Fruit fly (Drosophila melanogaster) whole organism, embryonic: ENCODE measurements around the gene MCU.

Experiments used
- Atf3 ChIP-seq: fragments of 200-800 bp; sonication (Bioruptor generic); optimal IDR thresholded peaks from 3 replicates; lab custom pipeline; 2016; ENCODE audit warnings: missing biosample characterization, missing genetic modification characterization
- Awh ChIP-seq: fragments of 200-800 bp; sonication (Bioruptor generic); IDR thresholded peaks from 2 replicates; pipeline ENCODE4, ENCODE4 v1.3.6; 2022; ENCODE audit warnings: missing biosample characterization, missing genetic modification characterization
- CG10565 ChIP-seq: fragments of 200-800 bp; sonication (Bioruptor generic); optimal IDR thresholded peaks from 3 replicates; lab custom pipeline; 2016; ENCODE audit warnings: missing biosample characterization, mild to moderate bottlenecking, missing genetic modification characterization
- CG12299 ChIP-seq: fragments of 200-800 bp; sonication (Bioruptor generic); optimal IDR thresholded peaks from 2 replicates; lab custom pipeline; 2018; ENCODE audit warnings: missing biosample characterization, mild to moderate bottlenecking, missing genetic modification characterization
- CG13894 ChIP-seq: fragments of 200-800 bp; sonication (Bioruptor generic); optimal IDR thresholded peaks from 3 replicates; lab custom pipeline; 2018; ENCODE audit warnings: missing biosample characterization, mild to moderate bottlenecking, missing genetic modification characterization, moderate library complexity
- CG15696 ChIP-seq: fragments of 200-800 bp; sonication (Bioruptor generic); optimal IDR thresholded peaks from 2 replicates; lab custom pipeline; 2019; ENCODE audit warnings: missing biosample characterization, mild to moderate bottlenecking, missing genetic modification characterization, moderate library complexity
- CG2712 ChIP-seq: fragments of 200-800 bp; optimal IDR thresholded peaks from 3 replicates; lab custom pipeline; 2019; ENCODE audit warnings: missing biosample characterization, mild to moderate bottlenecking, missing genetic modification characterization, moderate library complexity
- CG32767 ChIP-seq: fragments of 200-800 bp; sonication (Bioruptor generic); IDR thresholded peaks from 2 replicates; pipeline ENCODE4 v1.3.6; 2022; ENCODE audit warnings: missing biosample characterization, missing genetic modification characterization
- CG32772 ChIP-seq: fragments of 200-800 bp; sonication (Bioruptor generic); IDR thresholded peaks from 2 replicates; pipeline ENCODE4 v1.3.6; 2022; ENCODE audit warnings: missing biosample characterization, missing genetic modification characterization
- CG3838 ChIP-seq: fragments of 200-800 bp; sonication (Bioruptor generic); optimal IDR thresholded peaks from 3 replicates; lab custom pipeline; 2016; ENCODE audit warnings: missing biosample characterization, missing genetic modification characterization
- CG4820 ChIP-seq: fragments of 200-800 bp; sonication (Bioruptor generic); optimal IDR thresholded peaks from 3 replicates; lab custom pipeline; 2016; ENCODE audit warnings: missing biosample characterization, missing genetic modification characterization
- CG6854 ChIP-seq: fragments of 200-800 bp; sonication (Bioruptor generic); optimal IDR thresholded peaks from 3 replicates; lab custom pipeline; 2017; ENCODE audit warnings: missing biosample characterization, mild to moderate bottlenecking, missing genetic modification characterization
- CG8281 ChIP-seq: fragments of 200-800 bp; sonication (Bioruptor generic); optimal IDR thresholded peaks from 2 replicates; lab custom pipeline; 2018; ENCODE audit warnings: missing biosample characterization, mild to moderate bottlenecking, missing genetic modification characterization, moderate library complexity
- CG8478 ChIP-seq: fragments of >200 bp; optimal IDR thresholded peaks from 2 replicates; lab custom pipeline; 2018
- D ChIP-seq, 2 experiments: fragments of 200-800 bp in 1 of 2; fragments of >200 bp in 1 of 2; sonication (Bioruptor generic) in 1 of 2; optimal IDR thresholded peaks; 2 replicates in 1 of 2; 3 replicates in 1 of 2; lab custom pipeline; 2017; ENCODE audit warnings: mild to moderate bottlenecking in 1 of 2, missing biosample characterization in 1 of 2, missing genetic modification characterization in 1 of 2, missing genetic modification reagents in 1 of 2
- D19A ChIP-seq: fragments of 200-800 bp; optimal IDR thresholded peaks from 3 replicates; lab custom pipeline; 2019; ENCODE audit warnings: missing biosample characterization, mild to moderate bottlenecking, missing genetic modification characterization, moderate library complexity
- Ets97D ChIP-seq: fragments of 200-800 bp; sonication (Bioruptor generic); optimal IDR thresholded peaks from 3 replicates; lab custom pipeline; 2016; ENCODE audit warnings: missing biosample characterization, missing genetic modification characterization
- H2.0 ChIP-seq: fragments of 200-800 bp; sonication (Bioruptor generic); IDR thresholded peaks from 2 replicates; pipeline ENCODE4 v1.3.6; 2022; ENCODE audit warnings: missing biosample characterization, missing genetic modification characterization
- HLH4C ChIP-seq: fragments of 200-800 bp; sonication (Bioruptor generic); IDR thresholded peaks from 3 replicates; pipeline ENCODE4 v1.3.6; 2022; ENCODE audit warnings: missing biosample characterization, missing genetic modification characterization; ENCODE audit not compliant: partially characterized antibody
- Jarid2 ChIP-seq: fragments of 200-800 bp; sonication (Bioruptor generic); optimal IDR thresholded peaks from 3 replicates; lab custom pipeline; 2017; ENCODE audit warnings: mild to moderate bottlenecking, missing biosample characterization, missing genetic modification reagents, missing genetic modification characterization
- NFAT ChIP-seq: fragments of 200-800 bp; sonication (Bioruptor generic); IDR thresholded peaks from 2 replicates; pipeline ENCODE4 v1.3.6; 2022; ENCODE audit warnings: missing biosample characterization, missing genetic modification characterization
- Neu2 ChIP-seq: fragments of 200-800 bp; sonication (Bioruptor generic); optimal IDR thresholded peaks from 3 replicates; lab custom pipeline; 2016; ENCODE audit warnings: missing biosample characterization, missing genetic modification characterization, borderline replicate concordance
- Sin3A ChIP-seq: fragments of >200 bp; optimal IDR thresholded peaks from 2 replicates; lab custom pipeline; 2018
- Trl ChIP-seq, 3 experiments: fragments of >200 bp in 2 of 3; fragments of 200-800 bp in 1 of 3; sonication (Bioruptor generic) in 1 of 3; optimal IDR thresholded peaks; 2 replicates in 1 of 3; 3 replicates in 2 of 3; lab custom pipeline; 2016 to 2017; ENCODE audit warnings: missing biosample characterization in 1 of 3, missing genetic modification characterization in 1 of 3
- aop ChIP-seq: fragments of 200-800 bp; sonication (Bioruptor generic); IDR thresholded peaks from 2 replicates; pipeline ENCODE4 v1.3.6; 2022; ENCODE audit warnings: missing biosample characterization, missing genetic modification characterization
- cato ChIP-seq: fragments of 200-800 bp; sonication (Bioruptor generic); optimal IDR thresholded peaks from 2 replicates; lab custom pipeline; 2016; ENCODE audit warnings: missing biosample characterization, missing genetic modification characterization, borderline replicate concordance
- cwo ChIP-seq: fragments of 200-800 bp; sonication (Bioruptor generic); optimal IDR thresholded peaks from 3 replicates; lab custom pipeline; 2017; ENCODE audit warnings: missing biosample characterization, missing genetic modification characterization, mild to moderate bottlenecking, moderate library complexity, missing genetic modification reagents
- dmrt99B ChIP-seq: fragments of 200-800 bp; sonication (Bioruptor generic); optimal IDR thresholded peaks from 2 replicates; lab custom pipeline; 2018; ENCODE audit warnings: missing biosample characterization, mild to moderate bottlenecking, missing genetic modification characterization, moderate library complexity
- inv ChIP-seq: fragments of 200-800 bp; sonication (Bioruptor generic); IDR thresholded peaks from 2 replicates; pipeline ENCODE4 v1.3.6; 2022; ENCODE audit warnings: missing biosample characterization, missing genetic modification characterization; ENCODE audit not compliant: partially characterized antibody
- kah ChIP-seq: fragments of 200-800 bp; sonication (Bioruptor generic); optimal IDR thresholded peaks from 2 replicates; lab custom pipeline; 2018; ENCODE audit warnings: missing biosample characterization, mild to moderate bottlenecking, missing genetic modification characterization
- ken ChIP-seq: fragments of 200-800 bp; sonication (Bioruptor generic); IDR thresholded peaks from 3 replicates; pipeline ENCODE4 v1.3.6; 2022; ENCODE audit warnings: missing biosample characterization, missing genetic modification characterization
- lab ChIP-seq: fragments of 200-800 bp; sonication (Bioruptor generic); optimal IDR thresholded peaks from 3 replicates; lab custom pipeline; 2017; ENCODE audit warnings: missing biosample characterization, missing genetic modification characterization, mild to moderate bottlenecking, moderate library complexity, missing genetic modification reagents
- lmd ChIP-seq: fragments of 200-800 bp; sonication (Bioruptor generic); IDR thresholded peaks from 2 replicates; pipeline ENCODE4 v1.3.6; 2022; ENCODE audit warnings: missing biosample characterization, missing genetic modification characterization
- sens ChIP-seq: fragments of 200-800 bp; sonication (Bioruptor generic); peaks from one replicate; lab custom pipeline; 2016; ENCODE audit warnings: missing biosample characterization, missing genetic modification characterization
- sqz ChIP-seq: fragments of 200-800 bp; sonication (Bioruptor generic); optimal IDR thresholded peaks from 3 replicates; lab custom pipeline; 2018; ENCODE audit warnings: missing biosample characterization, mild to moderate bottlenecking, missing genetic modification characterization
- sug ChIP-seq: fragments of 200-800 bp; optimal IDR thresholded peaks from 2 replicates; lab custom pipeline; 2019; ENCODE audit warnings: missing biosample characterization, mild to moderate bottlenecking, missing genetic modification characterization, moderate library complexity
- zfh1 ChIP-seq: fragments of 200-800 bp; sonication (Bioruptor generic); IDR thresholded peaks from 3 replicates; pipeline ENCODE4 v1.3.6; 2022; ENCODE audit warnings: missing biosample characterization, missing genetic modification characterization

The MCU gene

dm6 chr3L:6522785-6523184 is 27.8 kb upstream of the MCU start (continued):
- no peak for TF ChIP-seq D19A (tag; lab: Kevin White, UChicago)
- TF ChIP-seq NFAT (GFP tag; lab: Robert Waterston, UW): no peak
- no peak for TF ChIP-seq Atf3 (GFP tag; lab: Kevin White, UChicago)
- no peak for TF ChIP-seq CG32767 (GFP tag; lab: Robert Waterston, UW)
- peak; percentile 82 for TF ChIP-seq lab (GFP tag; lab: Kevin White, UChicago)
- TF ChIP-seq CG3838: no peak
- peak; percentile 29 for TF ChIP-seq CG12299 (tag; lab: Kevin White, UChicago)
- peak; percentile 95 for TF ChIP-seq sug
- TF ChIP-seq HLH4C (GFP tag; lab: Robert Waterston, UW): no peak
- TF ChIP-seq CG10565: no peak
- no peak for TF ChIP-seq CG2712
- TF ChIP-seq H2.0 (GFP tag; lab: Robert Waterston, UW): no peak
- TF ChIP-seq sqz: peak; percentile 36
- TF ChIP-seq Ets97D (GFP tag; lab: Kevin White, UChicago): no peak
- TF ChIP-seq zfh1 (GFP tag; lab: Robert Waterston, UW): no peak
- no peak for TF ChIP-seq cato (GFP tag; lab: Kevin White, UChicago)
- TF ChIP-seq Neu2 (GFP tag; lab: Kevin White, UChicago): no peak
- TF ChIP-seq CG15696 (tag; lab: Kevin White, UChicago): no peak
- TF ChIP-seq Sin3A (lab: Kevin White, UChicago): no peak
- TF ChIP-seq kah (GFP tag; lab: Kevin White, UChicago): no peak
- TF ChIP-seq CG4820 (GFP tag; lab: Kevin White, UChicago): no peak
- no peak for TF ChIP-seq aop (GFP tag; lab: Robert Waterston, UW)
- peak; percentile 28 for TF ChIP-seq dmrt99B (tag; lab: Kevin White, UChicago)
- TF ChIP-seq CG6854 (GFP tag; lab: Kevin White, UChicago): peak; percentile 3
- TF ChIP-seq Awh (GFP tag; lab: Robert Waterston, UW): no peak
- TF ChIP-seq ken (GFP tag; lab: Robert Waterston, UW): no peak
- no peak for TF ChIP-seq lmd (GFP tag; lab: Robert Waterston, UW)
- TF ChIP-seq, all 482 proteins: peak for 89

dm6 chr3L:6530429-6530828 is 20.1 kb upstream of the MCU start, which contains the start of gene betaTub65B:
betaTub65B (plus strand) TSS chr3L:6530729.
- TF ChIP-seq CG8281 (tag; lab: Kevin White, UChicago) (no peak), D (optimal IDR thresholded peaks at IDR 0.05; lab: Kevin White, UChicago) (no peak), D (GFP tag; optimal IDR thresholded peaks at IDR 0.05; lab: Kevin White, UChicago) (no peak)

DNA sequence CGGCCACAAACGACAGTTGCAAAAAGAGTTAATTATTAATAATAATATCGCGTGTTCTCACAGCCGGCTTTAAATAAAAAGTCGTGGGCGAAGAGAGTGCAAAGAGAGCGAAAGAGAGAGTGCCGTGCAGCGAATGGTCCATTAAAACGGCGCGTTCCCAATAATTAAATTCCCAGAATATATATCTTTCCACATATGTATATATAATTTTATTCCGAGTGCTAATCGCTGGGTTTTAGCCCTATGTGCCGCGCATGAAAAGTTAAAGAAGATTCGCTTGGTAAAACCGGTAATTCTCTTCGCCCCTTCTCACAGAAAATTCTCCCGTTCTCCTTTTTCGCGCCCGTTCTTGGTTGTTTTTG is 421 bp downstream of the MCU start:
- TF ChIP-seq inv (GFP tag; lab: Robert Waterston, UW) (no peak), Jarid2 (GFP tag; lab: Kevin White, UChicago) (peak; percentile 43), CG32772 (GFP tag; lab: Robert Waterston, UW) (no peak), CG8281 (tag; lab: Kevin White, UChicago) (no peak), sens (GFP tag; lab: Kevin White, UChicago) (peak; percentile 20), Trl (optimal IDR thresholded peaks at IDR 0.05; lab: Kevin White, UChicago) (peak; percentile 68), Trl (GFP tag; optimal IDR thresholded peaks at IDR 0.05; lab: Kevin White, UChicago) (no peak), cwo (peak; percentile 42), CG8478 (lab: Kevin White, UChicago) (no peak), CG13894 (tag; lab: Kevin White, UChicago) (peak; percentile 95)
- TF ChIP-seq, all 482 proteins: peak for 5
